Fruit fly (Drosophila melanogaster) whole organism, pupa: ENCODE results near the gene CG43980.

ENCODE experiments used
- CG10348 ChIP-seq: fragments of 200-800 bp; sonication (Bioruptor generic); IDR thresholded peaks from 2 replicates; pipeline ENCODE4 v1.3.6; 2022; ENCODE audit warnings: missing biosample characterization, missing genetic modification characterization
- CG12605 ChIP-seq: fragments of 200-800 bp; sonication (Bioruptor generic); IDR thresholded peaks from 2 replicates; pipeline ENCODE4 v1.3.6; 2022; ENCODE audit warnings: missing biosample characterization, missing genetic modification characterization
- CG13204 ChIP-seq: fragments of 200-800 bp; sonication (Bioruptor generic); optimal IDR thresholded peaks from 2 replicates; lab custom pipeline; 2018; ENCODE audit warnings: missing biosample characterization, mild to moderate bottlenecking, missing genetic modification characterization, moderate library complexity
- CG14655 ChIP-seq: fragments of 200-800 bp; sonication (Bioruptor generic); optimal IDR thresholded peaks from 3 replicates; lab custom pipeline; 2017; ENCODE audit warnings: mild to moderate bottlenecking, missing biosample characterization, missing genetic modification reagents, missing genetic modification characterization
- CG15710 ChIP-seq: fragments of 200-800 bp; sonication (Bioruptor generic); optimal IDR thresholded peaks from 2 replicates; lab custom pipeline; 2018; ENCODE audit warnings: missing biosample characterization, mild to moderate bottlenecking, missing genetic modification characterization, moderate library complexity
- CG17806 ChIP-seq: fragments of 200-800 bp; sonication (Bioruptor generic); optimal IDR thresholded peaks from 2 replicates; lab custom pipeline; 2018; ENCODE audit warnings: missing biosample characterization, mild to moderate bottlenecking, missing genetic modification characterization, moderate library complexity
- CG32121 ChIP-seq: fragments of 200-800 bp; sonication (Bioruptor generic); IDR thresholded peaks from 2 replicates; pipeline ENCODE4 v1.3.6; 2022; ENCODE audit warnings: missing biosample characterization, missing genetic modification characterization
- CG34367 ChIP-seq: fragments of 200-800 bp; sonication (Bioruptor generic); optimal IDR thresholded peaks from 2 replicates; lab custom pipeline; 2018; ENCODE audit warnings: missing biosample characterization, mild to moderate bottlenecking, missing genetic modification characterization
- CG4496 ChIP-seq: fragments of 200-800 bp; sonication (Bioruptor generic); IDR thresholded peaks from 3 replicates; pipeline ENCODE4 v1.3.6; 2022; ENCODE audit warnings: missing biosample characterization, missing genetic modification characterization
- CG8159 ChIP-seq: fragments of 200-800 bp; sonication (Bioruptor generic); optimal IDR thresholded peaks from 3 replicates; lab custom pipeline; 2018; ENCODE audit warnings: missing biosample characterization, mild to moderate bottlenecking, missing genetic modification characterization, moderate library complexity
- CG8301 ChIP-seq: fragments of 200-800 bp; sonication (Bioruptor generic); optimal IDR thresholded peaks from 2 replicates; lab custom pipeline; 2018; ENCODE audit warnings: missing biosample characterization, mild to moderate bottlenecking, missing genetic modification characterization
- CG9948 ChIP-seq: fragments of 200-800 bp; sonication (Bioruptor generic); optimal IDR thresholded peaks from 2 replicates; lab custom pipeline; 2018; ENCODE audit warnings: missing biosample characterization, mild to moderate bottlenecking, missing genetic modification characterization, moderate library complexity
- D1 ChIP-seq: fragments of 200-800 bp; sonication (Bioruptor generic); optimal IDR thresholded peaks from 2 replicates; lab custom pipeline; 2018; ENCODE audit warnings: missing biosample characterization, mild to moderate bottlenecking, missing genetic modification characterization, moderate library complexity
- EcR ChIP-seq: fragments of 200-800 bp; sonication (Bioruptor generic); optimal IDR thresholded peaks from 3 replicates; lab custom pipeline; 2019; ENCODE audit warnings: missing biosample characterization, missing genetic modification characterization, mild to moderate bottlenecking, moderate library complexity, missing genetic modification reagents
- Ets98B ChIP-seq: fragments of 200-800 bp; sonication (Bioruptor generic); IDR thresholded peaks from 2 replicates; pipeline ENCODE4 v1.3.6; 2022; ENCODE audit warnings: missing biosample characterization, missing genetic modification characterization
- Pif1A ChIP-seq: fragments of 200-800 bp; sonication (Bioruptor generic); optimal IDR thresholded peaks from 3 replicates; lab custom pipeline; 2016; ENCODE audit warnings: missing biosample characterization, missing genetic modification characterization
- Pif1B ChIP-seq: fragments of 200-800 bp; sonication (Bioruptor generic); optimal IDR thresholded peaks from 3 replicates; lab custom pipeline; 2016; ENCODE audit warnings: missing biosample characterization, missing genetic modification characterization
- Snoo ChIP-seq: fragments of 200-800 bp; sonication (Bioruptor generic); optimal IDR thresholded peaks from 3 replicates; lab custom pipeline; 2017; ENCODE audit warnings: missing biosample characterization, mild to moderate bottlenecking, missing genetic modification characterization, inconsistent platforms
- fd96Ca ChIP-seq: fragments of 200-800 bp; sonication (Bioruptor generic); IDR thresholded peaks from 3 replicates; pipeline ENCODE4 v1.3.6; 2022; ENCODE audit warnings: missing biosample characterization, missing genetic modification characterization
- gl ChIP-seq: fragments of 200-800 bp; sonication (Bioruptor generic); optimal IDR thresholded peaks from 2 replicates; lab custom pipeline; 2018; ENCODE audit warnings: missing biosample characterization, mild to moderate bottlenecking, missing genetic modification characterization
- rn ChIP-seq: fragments of 200-800 bp; sonication (Bioruptor generic); IDR thresholded peaks from 2 replicates; pipeline ENCODE4 v1.3.6; 2022; ENCODE audit warnings: missing biosample characterization, missing genetic modification characterization

CG43980 gene

dm6 chr3L:21644607-21645006 is at the start of gene CG43980:
TSS of gene CG43980 (plus strand) at chr3L:21644958.
- TF ChIP-seq CG8301, result no peak
- TF ChIP-seq gl (tag; lab: Kevin White, UChicago), result no peak
- no peak for TF ChIP-seq Ets98B (GFP tag; lab: Robert Waterston, UW)
- TF ChIP-seq EcR (GFP tag; lab: Kevin White, UChicago), result no peak
- no peak for TF ChIP-seq CG4496 (GFP tag; lab: Robert Waterston, UW)
- no peak for TF ChIP-seq Pif1B (GFP tag; lab: Kevin White, UChicago)
- no peak for TF ChIP-seq CG32121 (GFP tag; lab: Robert Waterston, UW)
- TF ChIP-seq D1 (tag; lab: Kevin White, UChicago), result no peak
- no peak for TF ChIP-seq Pif1A (GFP tag; lab: Kevin White, UChicago)
- TF ChIP-seq fd96Ca (GFP tag; lab: Robert Waterston, UW), result no peak
- TF ChIP-seq CG17806, result no peak
- no peak for TF ChIP-seq CG14655
- TF ChIP-seq CG13204 (GFP tag; lab: Kevin White, UChicago), result no peak
- no peak for TF ChIP-seq CG12605 (GFP tag; lab: Robert Waterston, UW)
- no peak for TF ChIP-seq Snoo (tag; lab: Kevin White, UChicago)
- TF ChIP-seq CG9948 (tag; lab: Kevin White, UChicago), result no peak
- TF ChIP-seq CG10348 (GFP tag; lab: Robert Waterston, UW), result no peak
- no peak for TF ChIP-seq rn (GFP tag; lab: Robert Waterston, UW)

- no peak for TF ChIP-seq Pif1A (GFP tag; lab: Kevin White, UChicago)
- peak; percentile 46 for TF ChIP-seq CG13204 (GFP tag; lab: Kevin White, UChicago)
Observed at dm6 chr3L:21598337-21598736, 46.4 kb upstream of the CG43980 start.

dm6 chr3L:21602275-21602674 is 42.5 kb upstream of the CG43980 start:
- TF ChIP-seq fd96Ca (GFP tag; lab: Robert Waterston, UW), result no peak
- TF ChIP-seq CG14655, result peak; percentile 55
- no peak for TF ChIP-seq CG8159
- TF ChIP-seq rn (GFP tag; lab: Robert Waterston, UW), result no peak
- TF ChIP-seq CG34367 (tag; lab: Kevin White, UChicago), result peak; percentile 22
- TF ChIP-seq CG15710, result peak; percentile 36
- peak; percentile 51 for TF ChIP-seq CG17806
- TF ChIP-seq CG9948 (tag; lab: Kevin White, UChicago), result peak; percentile 65

- TF ChIP-seq CG10348 (GFP tag; lab: Robert Waterston, UW) (no peak), D1 (tag; lab: Kevin White, UChicago) (peak; percentile 88)
Observed at dm6 chr3L:21604265-21604664, 40.5 kb upstream of the CG43980 start.

- TF ChIP-seq CG8301, result no peak
- no peak for TF ChIP-seq Pif1B (GFP tag; lab: Kevin White, UChicago)
- no peak for TF ChIP-seq fd96Ca (GFP tag; lab: Robert Waterston, UW)
- no peak for TF ChIP-seq Snoo (tag; lab: Kevin White, UChicago)
- TF ChIP-seq CG4496 (GFP tag; lab: Robert Waterston, UW), result no peak
- no peak for TF ChIP-seq CG34367 (tag; lab: Kevin White, UChicago)
- TF ChIP-seq CG9948 (tag; lab: Kevin White, UChicago), result no peak
- TF ChIP-seq D1 (tag; lab: Kevin White, UChicago), result no peak
- no peak for TF ChIP-seq CG12605 (GFP tag; lab: Robert Waterston, UW)
- no peak for TF ChIP-seq CG13204 (GFP tag; lab: Kevin White, UChicago)
- TF ChIP-seq Ets98B (GFP tag; lab: Robert Waterston, UW), result no peak
- no peak for TF ChIP-seq gl (tag; lab: Kevin White, UChicago)
- TF ChIP-seq CG14655, result no peak
Observed at dm6 chr3L:21610535-21610934, 34.2 kb upstream of the CG43980 start.

dm6 chr3L:21617354-21617753 is 27.4 kb upstream of the CG43980 start, which contains the start of the genes S1P and CG11307:
TSS of gene S1P (minus strand) at chr3L:21617376.
TSS of gene CG11307 (plus strand) at chr3L:21617623.
- TF ChIP-seq fd96Ca (GFP tag; lab: Robert Waterston, UW), result no peak
- no peak for TF ChIP-seq D1 (tag; lab: Kevin White, UChicago)
- TF ChIP-seq Pif1B (GFP tag; lab: Kevin White, UChicago), result no peak
- TF ChIP-seq Pif1A (GFP tag; lab: Kevin White, UChicago), result no peak
- no peak for TF ChIP-seq EcR (GFP tag; lab: Kevin White, UChicago)
- TF ChIP-seq CG17806, result no peak
- TF ChIP-seq CG12605 (GFP tag; lab: Robert Waterston, UW), result no peak
- no peak for TF ChIP-seq CG34367 (tag; lab: Kevin White, UChicago)
- no peak for TF ChIP-seq CG15710
- TF ChIP-seq CG14655, result no peak
- TF ChIP-seq Snoo (tag; lab: Kevin White, UChicago), result no peak
- TF ChIP-seq CG4496 (GFP tag; lab: Robert Waterston, UW), result no peak

- no peak for TF ChIP-seq fd96Ca (GFP tag; lab: Robert Waterston, UW)
- TF ChIP-seq Pif1A (GFP tag; lab: Kevin White, UChicago), result no peak
Observed at dm6 chr3L:21625547-21625946, 19.2 kb upstream of the CG43980 start, which contains the start of the genes CG7166 and Alg11. TSS of gene CG7166 (minus strand) at chr3L:21625647. TSS of gene Alg11 (plus strand) at chr3L:21625806.
